Worm (Caenorhabditis elegans) whole organism, late embryonic: ENCODE measurements around the gene F19B10.5.

Experiments
- ama-1 ChIP-seq: fragments of 150-350 bp; optimal IDR thresholded peaks from 2 replicates; lab custom pipeline; 2014
- ceh-48 ChIP-seq: sonication (generic microtip); optimal IDR thresholded peaks from 2 replicates; lab custom pipeline; 2016; ENCODE audit warnings: missing genetic modification characterization, inconsistent platforms, missing compliant biosample characterization
- dmd-4 ChIP-seq: sonication (generic microtip); optimal IDR thresholded peaks from 2 replicates; lab custom pipeline; 2016; ENCODE audit warnings: borderline replicate concordance, missing genetic modification characterization, missing compliant biosample characterization
- hlh-13 ChIP-seq: fragments of 200-800 bp; sonication (Bioruptor generic); optimal IDR thresholded peaks from 2 replicates; lab custom pipeline; 2018; ENCODE audit warnings: mild to moderate bottlenecking, missing genetic modification characterization, missing compliant biosample characterization
- lin-11 ChIP-seq: fragments of 200-800 bp; sonication (Bioruptor generic); optimal IDR thresholded peaks from 2 replicates; lab custom pipeline; 2018; ENCODE audit warnings: mild to moderate bottlenecking, missing genetic modification characterization, missing compliant biosample characterization
- tbx-2 ChIP-seq: sonication (generic microtip); optimal IDR thresholded peaks from 2 replicates; lab custom pipeline; 2016; ENCODE audit warnings: missing genetic modification characterization, missing compliant biosample characterization

DNA sequence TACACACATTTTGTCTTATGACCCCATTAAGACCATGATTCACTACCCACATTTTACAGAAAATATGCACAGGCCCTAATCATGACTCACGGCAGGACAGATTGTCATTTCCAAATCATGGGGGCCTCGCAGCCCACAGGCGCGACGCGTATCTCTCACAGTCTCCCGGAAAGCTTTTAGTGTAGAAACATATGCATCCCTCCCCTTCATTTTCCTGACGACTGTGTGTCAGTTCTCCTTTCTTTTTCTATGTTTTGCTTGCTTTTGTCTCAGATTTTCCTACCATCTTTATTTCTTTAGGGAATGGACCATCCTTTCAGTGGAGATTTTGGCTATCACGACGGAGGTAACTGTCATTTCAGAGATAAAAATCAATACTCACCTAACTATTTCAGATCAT is 14.3 kb upstream of the F19B10.5 start, which contains the start of gene M151.1:
- TF ChIP-seq ama-1 (lab: Kevin White, UChicago) (no peak), ceh-48 (no peak), hlh-13 (GFP tag; lab: Kevin White, UChicago) (no peak), tbx-2 (tag; lab: Kevin White, UChicago) (no peak), lin-11 (tag; lab: Kevin White, UChicago) (no peak), dmd-4 (tag; lab: Kevin White, UChicago) (no peak)
